Fruit fly (Drosophila melanogaster) whole organism, embryonic: ENCODE results near the gene Csk.

Experiments
- Bteb2 ChIP-seq: fragments of 200-800 bp; sonication (Bioruptor generic); optimal IDR thresholded peaks from 2 replicates; lab custom pipeline; 2016; ENCODE audit warnings: missing biosample characterization, missing genetic modification characterization
- CG10979 ChIP-seq: fragments of 200-800 bp; sonication (Bioruptor generic); optimal IDR thresholded peaks from 2 replicates; lab custom pipeline; 2018; ENCODE audit warnings: missing biosample characterization, mild to moderate bottlenecking, missing genetic modification characterization, moderate library complexity
- CG11085 ChIP-seq: fragments of 200-800 bp; sonication (Bioruptor generic); IDR thresholded peaks from 2 replicates; pipeline ENCODE4 v1.3.6; 2022; ENCODE audit warnings: missing biosample characterization, missing genetic modification characterization
- CG11456 ChIP-seq: fragments of 200-800 bp; sonication (Bioruptor generic); IDR thresholded peaks from 3 replicates; pipeline ENCODE4 v1.3.6; 2022; ENCODE audit warnings: missing biosample characterization, missing genetic modification characterization
- CG13424 ChIP-seq: fragments of 200-800 bp; sonication (Bioruptor generic); optimal IDR thresholded peaks from 2 replicates; lab custom pipeline; 2019; ENCODE audit warnings: missing biosample characterization, mild to moderate bottlenecking, missing genetic modification characterization, moderate library complexity
- CG14667 ChIP-seq: fragments of 200-800 bp; sonication (Bioruptor generic); IDR thresholded peaks from 2 replicates; pipeline ENCODE4 v1.3.6; 2022; ENCODE audit warnings: missing biosample characterization, missing genetic modification characterization
- CG14860 ChIP-seq: fragments of 200-800 bp; sonication (Bioruptor generic); IDR thresholded peaks from 3 replicates; pipeline ENCODE4 v1.3.6; 2022; ENCODE audit warnings: missing biosample characterization, missing genetic modification characterization; ENCODE audit not compliant: partially characterized antibody
- CG15011 ChIP-seq: fragments of 200-800 bp; sonication (Bioruptor generic); optimal IDR thresholded peaks from 3 replicates; lab custom pipeline; 2018; ENCODE audit warnings: missing biosample characterization, mild to moderate bottlenecking, missing genetic modification characterization
- CG15269 ChIP-seq: fragments of 200-800 bp; sonication (Bioruptor generic); optimal IDR thresholded peaks from 2 replicates; lab custom pipeline; 2018; ENCODE audit warnings: missing biosample characterization, mild to moderate bottlenecking, missing genetic modification characterization, moderate library complexity
- CG1529 ChIP-seq: fragments of 200-800 bp; sonication (Bioruptor generic); optimal IDR thresholded peaks from 3 replicates; lab custom pipeline; 2018; ENCODE audit warnings: missing biosample characterization, missing genetic modification characterization
- CG17612 ChIP-seq: fragments of 200-800 bp; sonication (Bioruptor generic); IDR thresholded peaks from 2 replicates; pipeline ENCODE4 v1.3.6; 2022; ENCODE audit warnings: missing biosample characterization, missing genetic modification characterization
- CG2712 ChIP-seq: fragments of 200-800 bp; optimal IDR thresholded peaks from 3 replicates; lab custom pipeline; 2019; ENCODE audit warnings: missing biosample characterization, mild to moderate bottlenecking, missing genetic modification characterization, moderate library complexity
- CG2889 ChIP-seq: fragments of 200-800 bp; sonication (Bioruptor generic); IDR thresholded peaks from 3 replicates; pipeline ENCODE4 v1.3.6; 2022; ENCODE audit warnings: missing biosample characterization, missing genetic modification characterization
- CG32772 ChIP-seq: fragments of 200-800 bp; sonication (Bioruptor generic); IDR thresholded peaks from 2 replicates; pipeline ENCODE4 v1.3.6; 2022; ENCODE audit warnings: missing biosample characterization, missing genetic modification characterization
- CG3838 ChIP-seq: fragments of 200-800 bp; sonication (Bioruptor generic); optimal IDR thresholded peaks from 3 replicates; lab custom pipeline; 2016; ENCODE audit warnings: missing biosample characterization, missing genetic modification characterization
- CG4282 ChIP-seq: fragments of 200-800 bp; sonication (Bioruptor generic); optimal IDR thresholded peaks from 2 replicates; lab custom pipeline; 2016; ENCODE audit warnings: missing biosample characterization, missing genetic modification characterization
- CG6272 ChIP-seq: fragments of 200-800 bp; sonication (Bioruptor generic); IDR thresholded peaks from 2 replicates; pipeline ENCODE4 v1.3.6; 2022; ENCODE audit warnings: missing biosample characterization, missing genetic modification characterization
- CG7786 ChIP-seq: fragments of 200-800 bp; sonication (Bioruptor generic); optimal IDR thresholded peaks from 2 replicates; lab custom pipeline; 2016; ENCODE audit warnings: missing biosample characterization, missing genetic modification characterization
- CG7928 ChIP-seq: fragments of 200-800 bp; sonication (Bioruptor generic); optimal IDR thresholded peaks from 2 replicates; lab custom pipeline; 2017; ENCODE audit warnings: missing biosample characterization, mild to moderate bottlenecking, missing genetic modification characterization
- CG8290 ChIP-seq, 3 experiments: fragments of 200-800 bp; sonication (Bioruptor generic); optimal IDR thresholded peaks; 2 replicates each; lab custom pipeline; 2016 to 2019; ENCODE audit warnings: missing biosample characterization in 3 of 3, missing genetic modification characterization in 3 of 3, mild to moderate bottlenecking in 2 of 3, moderate library complexity in 1 of 3
- CG8765 ChIP-seq: fragments of 200-800 bp; sonication (Bioruptor generic); IDR thresholded peaks from 2 replicates; pipeline ENCODE4 v1.3.6; 2022; ENCODE audit warnings: missing biosample characterization, missing genetic modification characterization
- CG9727 ChIP-seq: fragments of 200-800 bp; sonication (Bioruptor generic); optimal IDR thresholded peaks from 3 replicates; lab custom pipeline; 2017; ENCODE audit warnings: missing biosample characterization, mild to moderate bottlenecking, missing genetic modification characterization
- Dip3 ChIP-seq: fragments of 200-800 bp; sonication (Bioruptor generic); optimal IDR thresholded peaks from 3 replicates; lab custom pipeline; 2016; ENCODE audit warnings: missing biosample characterization, missing genetic modification characterization
- HHEX ChIP-seq: fragments of 200-800 bp; sonication (Bioruptor generic); optimal IDR thresholded peaks from 3 replicates; lab custom pipeline; 2017; ENCODE audit warnings: missing biosample characterization, mild to moderate bottlenecking, missing genetic modification characterization, missing genetic modification reagents
- HLH54F ChIP-seq: fragments of 200-800 bp; sonication (Bioruptor generic); optimal IDR thresholded peaks from 3 replicates; lab custom pipeline; 2016; ENCODE audit warnings: missing biosample characterization, missing genetic modification characterization
- Hand ChIP-seq: fragments of 200-800 bp; sonication (Bioruptor generic); optimal IDR thresholded peaks from 2 replicates; lab custom pipeline; 2017; ENCODE audit warnings: mild to moderate bottlenecking, missing biosample characterization, missing genetic modification reagents, missing genetic modification characterization
- Hey ChIP-seq: fragments of 200-800 bp; sonication (Bioruptor generic); optimal IDR thresholded peaks from 3 replicates; lab custom pipeline; 2018; ENCODE audit warnings: missing biosample characterization, mild to moderate bottlenecking, missing genetic modification characterization
- Lim3 ChIP-seq: fragments of 200-800 bp; sonication (Bioruptor generic); IDR thresholded peaks from 2 replicates; pipeline ENCODE4 v1.3.6; 2022; ENCODE audit warnings: missing biosample characterization, missing genetic modification characterization
- Oaz ChIP-seq: fragments of 200-800 bp; sonication (Bioruptor generic); IDR thresholded peaks from 2 replicates; pipeline ENCODE4 v1.3.6; 2022; ENCODE audit warnings: missing biosample characterization, missing genetic modification characterization
- Oli ChIP-seq: fragments of 200-800 bp; sonication (Bioruptor generic); optimal IDR thresholded peaks from 2 replicates; lab custom pipeline; 2018; ENCODE audit warnings: missing biosample characterization, mild to moderate bottlenecking, missing genetic modification characterization, moderate library complexity
- Rfx ChIP-seq: fragments of 200-800 bp; sonication (Bioruptor generic); IDR thresholded peaks from 2 replicates; pipeline ENCODE4 v1.3.6; 2022; ENCODE audit warnings: missing biosample characterization, missing genetic modification characterization
- Scr ChIP-seq: fragments of 200-800 bp; sonication (Bioruptor generic); IDR thresholded peaks from 2 replicates; pipeline ENCODE4 v1.3.6; 2022; ENCODE audit warnings: missing biosample characterization, missing genetic modification characterization; ENCODE audit not compliant: partially characterized antibody
- Side ChIP-seq: fragments of 200-800 bp; sonication (Bioruptor generic); optimal IDR thresholded peaks from 2 replicates; lab custom pipeline; 2016; ENCODE audit warnings: missing biosample characterization, missing genetic modification characterization
- Sry-δ ChIP-seq: fragments of 200-800 bp; sonication (Bioruptor generic); optimal IDR thresholded peaks from 2 replicates; lab custom pipeline; 2016; ENCODE audit warnings: missing biosample characterization, missing genetic modification characterization
- Tbp ChIP-seq: fragments of >200 bp; optimal IDR thresholded peaks from 2 replicates; lab custom pipeline; 2018; ENCODE audit warnings: missing biosample characterization, missing genetic modification characterization
- cg ChIP-seq: fragments of 200-800 bp; sonication (Bioruptor generic); optimal IDR thresholded peaks from 3 replicates; lab custom pipeline; 2019; ENCODE audit warnings: missing biosample characterization, mild to moderate bottlenecking, missing genetic modification characterization, moderate library complexity
- chinmo ChIP-seq: fragments of 200-800 bp; sonication (Bioruptor generic); IDR thresholded peaks from 4 replicates; pipeline ENCODE4 v1.3.6; 2022; ENCODE audit warnings: missing biosample characterization, missing genetic modification characterization; ENCODE audit not compliant: partially characterized antibody
- dan ChIP-seq: fragments of 200-800 bp; sonication (Bioruptor generic); IDR thresholded peaks from 2 replicates; pipeline ENCODE4 v1.3.6; 2022; ENCODE audit warnings: missing biosample characterization, missing genetic modification characterization
- lmd ChIP-seq: fragments of 200-800 bp; sonication (Bioruptor generic); IDR thresholded peaks from 2 replicates; pipeline ENCODE4 v1.3.6; 2022; ENCODE audit warnings: missing biosample characterization, missing genetic modification characterization
- lola ChIP-seq, 3 experiments: fragments of >200 bp in 2 of 3; fragments of 200-800 bp in 1 of 3; sonication (Bioruptor generic) in 1 of 3; optimal IDR thresholded peaks; 2 replicates each; lab custom pipeline; 2017 to 2019; ENCODE audit warnings: missing biosample characterization in 3 of 3, missing genetic modification characterization in 3 of 3, mild to moderate bottlenecking in 1 of 3, moderate library complexity in 1 of 3
- lov ChIP-seq, 2 experiments: fragments of 200-800 bp in 1 of 2; fragments of >200 bp in 1 of 2; sonication (Bioruptor generic) in 1 of 2; IDR thresholded peaks in 1 of 2; optimal IDR thresholded peaks in 1 of 2; 2 replicates in 1 of 2; 3 replicates in 1 of 2; pipeline versions ENCODE4 v1.3.6 to Lab custom; 2017 to 2022; ENCODE audit warnings: missing biosample characterization in 1 of 2, missing genetic modification characterization in 1 of 2
- luna ChIP-seq: fragments of 200-800 bp; sonication (Bioruptor generic); optimal IDR thresholded peaks from 2 replicates; lab custom pipeline; 2016; ENCODE audit warnings: missing biosample characterization, missing genetic modification characterization
- peb ChIP-seq: fragments of 200-800 bp; sonication (Bioruptor generic); IDR thresholded peaks from 2 replicates; pipeline ENCODE4 v1.3.6; 2022; ENCODE audit warnings: missing biosample characterization, missing genetic modification characterization
- pita ChIP-seq: fragments of 200-800 bp; sonication (Bioruptor generic); optimal IDR thresholded peaks from 2 replicates; lab custom pipeline; 2017; ENCODE audit warnings: missing biosample characterization, mild to moderate bottlenecking, missing genetic modification characterization
- run ChIP-seq: fragments of 200-800 bp; sonication (Bioruptor generic); optimal IDR thresholded peaks from 3 replicates; lab custom pipeline; 2018; ENCODE audit warnings: missing biosample characterization, mild to moderate bottlenecking, missing genetic modification characterization
- slp2 ChIP-seq: fragments of 200-800 bp; sonication (Bioruptor generic); optimal IDR thresholded peaks from 2 replicates; lab custom pipeline; 2016; ENCODE audit warnings: missing biosample characterization, missing genetic modification characterization
- yki ChIP-seq: fragments of >200 bp; optimal IDR thresholded peaks from 3 replicates; lab custom pipeline; 2018
- zf30C ChIP-seq: fragments of 200-800 bp; sonication (Bioruptor generic); optimal IDR thresholded peaks from 3 replicates; lab custom pipeline; 2018; ENCODE audit warnings: missing biosample characterization, mild to moderate bottlenecking, missing genetic modification characterization

Csk gene

dm6 chr3R:11650105-11651039 is at the start of gene Csk, which contains the start of gene Elp1 (continued):
- TF ChIP-seq HLH54F (GFP tag; lab: Kevin White, UChicago) (peak; percentile 41), Hey (tag; lab: Kevin White, UChicago) (no peak), lmd (GFP tag; lab: Robert Waterston, UW) (peak; percentile 50; the same call in 1 of the 2 replicates), lov (optimal IDR thresholded peaks at IDR 0.05; lab: Kevin White, UChicago) (no peak), lov (GFP tag; IDR thresholded peaks at IDR 0.05; lab: Robert Waterston, UW) (no peak), CG1529 (GFP tag; lab: Kevin White, UChicago) (no peak), chinmo (0 out of 4 replicates have a peak, but pooled peaks have one; percentile 30), zf30C (no peak), CG10979 (peak; percentile 49), CG15269 (tag; lab: Kevin White, UChicago) (peak; percentile 44), CG2712 (tag; lab: Kevin White, UChicago) (peak; percentile 68), CG11456 (0 out of 3 replicates have a peak, but pooled peaks have one; percentile 54), CG9727 (GFP tag; lab: Kevin White, UChicago) (peak; percentile 65), yki (lab: Kevin White, UChicago) (no peak), run (tag; lab: Kevin White, UChicago) (peak; percentile 18), CG15011 (peak; percentile 26), Rfx (GFP tag; lab: Robert Waterston, UW) (peak; percentile 68; the same call in 1 of the 2 replicates), Bteb2 (GFP tag; lab: Kevin White, UChicago) (no peak), Hand (GFP tag; lab: Kevin White, UChicago) (no peak), CG4282 (GFP tag; lab: Kevin White, UChicago) (no peak), CG32772 (GFP tag; lab: Robert Waterston, UW) (no peak), CG6272 (GFP tag; lab: Robert Waterston, UW) (peak; percentile 33; the same call in 1 of the 2 replicates), luna (GFP tag; lab: Kevin White, UChicago) (no peak), CG2889 (GFP tag; lab: Robert Waterston, UW) (no peak), Sry-δ (peak; percentile 18), CG7786 (GFP tag; lab: Kevin White, UChicago) (no peak), CG17612 (no peak), cg (GFP tag; lab: Kevin White, UChicago) (peak; percentile 95), CG8765 (GFP tag; lab: Robert Waterston, UW) (no peak), pita (GFP tag; lab: Kevin White, UChicago) (no peak), Scr (peak; percentile 36; the same call in 1 of the 2 replicates), Oaz (GFP tag; lab: Robert Waterston, UW) (no peak), Lim3 (GFP tag; lab: Robert Waterston, UW) (no peak), HHEX (peak; percentile 26), slp2 (GFP tag; lab: Kevin White, UChicago) (no peak), lola (GFP tag; optimal IDR thresholded peaks at IDR 0.05; lab: Kevin White, UChicago) (peak in 1 of 3 experiments; percentile 63), CG7928 (GFP tag; lab: Kevin White, UChicago) (no peak), Dip3 (GFP tag; lab: Kevin White, UChicago) (peak; percentile 35), Tbp (GFP tag; lab: Kevin White, UChicago) (no peak), CG8290 (GFP tag; optimal IDR thresholded peaks at IDR 0.05; lab: Kevin White, UChicago) (peak; percentile 61), CG8290 (tag; optimal IDR thresholded peaks at IDR 0.05; lab: Kevin White, UChicago) (peak; percentile 29 to 69), CG14667 (GFP tag; lab: Robert Waterston, UW) (no peak), Side (GFP tag; lab: Kevin White, UChicago) (no peak), CG11085 (peak; percentile 40; the same call in 1 of the 2 replicates), CG14860 (no peak), CG3838 (GFP tag; lab: Kevin White, UChicago) (no peak), CG13424 (tag; lab: Kevin White, UChicago) (peak; percentile 70), peb (GFP tag; lab: Robert Waterston, UW) (no peak), Oli (peak; percentile 29), dan (GFP tag; lab: Robert Waterston, UW) (no peak)
